Worm (Caenorhabditis elegans) whole organism, mixed stage, embryonic: Measurements from ENCODE around the gene C31C9.9.

Experiments used
- M03D4.4 ChIP-seq: sonication (generic microtip); optimal IDR thresholded peaks from 2 replicates; lab custom pipeline; 2017; ENCODE audit warnings: mild to moderate bottlenecking, missing genetic modification characterization, missing compliant biosample characterization
- bed-3 ChIP-seq: fragments of 200-800 bp; sonication (Bioruptor generic); optimal IDR thresholded peaks from 3 replicates; lab custom pipeline; 2018; ENCODE audit warnings: mild to moderate bottlenecking, missing genetic modification characterization, moderate library complexity, missing compliant biosample characterization
- blmp-1 ChIP-seq: fragments of 150-350 bp; optimal IDR thresholded peaks from 2 replicates; lab custom pipeline; 2014; ENCODE audit warnings: missing biosample characterization, missing genetic modification characterization
- ceh-39 ChIP-seq: fragments of 150-350 bp; optimal IDR thresholded peaks from 2 replicates; lab custom pipeline; 2014; ENCODE audit warnings: missing biosample characterization, missing genetic modification characterization
- ceh-43 ChIP-seq: fragments of 200-800 bp; sonication (Bioruptor generic); optimal IDR thresholded peaks from 2 replicates; lab custom pipeline; 2018; ENCODE audit warnings: mild to moderate bottlenecking, missing genetic modification characterization, moderate library complexity, missing compliant biosample characterization
- ceh-83 ChIP-seq: fragments of 200-800 bp; sonication (Bioruptor generic); optimal IDR thresholded peaks from 2 replicates; lab custom pipeline; 2018; ENCODE audit warnings: mild to moderate bottlenecking, missing genetic modification characterization, missing compliant biosample characterization
- ces-1 ChIP-seq: fragments of 150-350 bp; optimal IDR thresholded peaks from 2 replicates; lab custom pipeline; 2014; ENCODE audit warnings: missing biosample characterization, missing genetic modification reagents, missing genetic modification characterization
- elt-1 ChIP-seq: sonication (generic microtip); optimal IDR thresholded peaks from 2 replicates; lab custom pipeline; 2017; ENCODE audit warnings: missing genetic modification characterization, mild to moderate bottlenecking, missing compliant biosample characterization, antibody characterized with exemption, moderate library complexity, borderline replicate concordance; ENCODE audit not compliant: insufficient read depth
- flh-1 ChIP-seq: fragments of 200-800 bp; sonication (Bioruptor generic); optimal IDR thresholded peaks from 2 replicates; lab custom pipeline; 2018; ENCODE audit warnings: mild to moderate bottlenecking, missing genetic modification characterization, moderate library complexity, missing compliant biosample characterization
- ham-2 ChIP-seq: fragments of 200-800 bp; sonication (Bioruptor generic); optimal IDR thresholded peaks from 2 replicates; lab custom pipeline; 2018; ENCODE audit warnings: mild to moderate bottlenecking, missing genetic modification characterization, missing compliant biosample characterization
- hlh-1 ChIP-seq: fragments of 150-350 bp; optimal IDR thresholded peaks from 2 replicates; lab custom pipeline; 2014; ENCODE audit warnings: missing biosample characterization, missing genetic modification reagents, missing genetic modification characterization
- lin-13 ChIP-seq: fragments of 150-350 bp; optimal IDR thresholded peaks from 2 replicates; lab custom pipeline; 2014; ENCODE audit warnings: missing biosample characterization, missing genetic modification characterization
- lin-32 ChIP-seq: fragments of 200-800 bp; sonication (Bioruptor generic); optimal IDR thresholded peaks from 2 replicates; lab custom pipeline; 2018; ENCODE audit warnings: mild to moderate bottlenecking, missing genetic modification characterization, missing compliant biosample characterization
- lsy-2 ChIP-seq: fragments of 150-350 bp; optimal IDR thresholded peaks from 2 replicates; lab custom pipeline; 2014; ENCODE audit warnings: missing biosample characterization, missing genetic modification characterization
- mab-5 ChIP-seq: fragments of 150-350 bp; optimal IDR thresholded peaks from 2 replicates; lab custom pipeline; 2014; ENCODE audit warnings: missing biosample characterization, missing genetic modification characterization
- mep-1 ChIP-seq: fragments of 150-350 bp; optimal IDR thresholded peaks from 2 replicates; lab custom pipeline; 2017; ENCODE audit warnings: missing biosample characterization, missing genetic modification reagents, missing genetic modification characterization, inconsistent platforms
- mls-2 ChIP-seq: sonication (generic microtip); optimal IDR thresholded peaks from 2 replicates; lab custom pipeline; 2016; ENCODE audit warnings: mild to moderate bottlenecking, missing genetic modification characterization, moderate library complexity, missing compliant biosample characterization
- nhr-12 ChIP-seq: fragments of 150-350 bp; optimal IDR thresholded peaks from 2 replicates; lab custom pipeline; 2014; ENCODE audit warnings: missing biosample characterization, missing genetic modification characterization
- nhr-2 ChIP-seq: fragments of 150-350 bp; optimal IDR thresholded peaks from 2 replicates; lab custom pipeline; 2014; ENCODE audit warnings: missing biosample characterization, missing genetic modification characterization
- nhr-237 ChIP-seq: fragments of 150-350 bp; optimal IDR thresholded peaks from 2 replicates; lab custom pipeline; 2014; ENCODE audit warnings: missing biosample characterization, missing genetic modification characterization
- nhr-76 ChIP-seq: sonication (generic microtip); optimal IDR thresholded peaks from 2 replicates; lab custom pipeline; 2017; ENCODE audit warnings: missing biosample characterization, missing genetic modification characterization
- pha-4 ChIP-seq: fragments of 150-350 bp; optimal IDR thresholded peaks from 2 replicates; lab custom pipeline; 2018; ENCODE audit warnings: missing biosample characterization, missing genetic modification reagents, missing genetic modification characterization
- sem-2 ChIP-seq: fragments of 200-800 bp; sonication (Bioruptor generic); optimal IDR thresholded peaks from 2 replicates; lab custom pipeline; 2018; ENCODE audit warnings: mild to moderate bottlenecking, missing genetic modification characterization, missing compliant biosample characterization
- snpc-4 ChIP-seq: fragments of 150-350 bp; optimal IDR thresholded peaks from 2 replicates; lab custom pipeline; 2014; ENCODE audit warnings: missing biosample characterization, missing genetic modification characterization
- sptf-1 ChIP-seq: sonication (generic microtip); optimal IDR thresholded peaks from 2 replicates; lab custom pipeline; 2017; ENCODE audit warnings: mild to moderate bottlenecking, missing genetic modification characterization, moderate library complexity, missing compliant biosample characterization
- tbx-8 ChIP-seq: fragments of 200-800 bp; sonication (Bioruptor generic); optimal IDR thresholded peaks from 2 replicates; lab custom pipeline; 2018; ENCODE audit warnings: mild to moderate bottlenecking, missing genetic modification characterization, moderate library complexity, missing compliant biosample characterization
- unc-120 ChIP-seq: sonication (generic microtip); optimal IDR thresholded peaks from 2 replicates; lab custom pipeline; 2017; ENCODE audit warnings: missing genetic modification characterization, missing compliant biosample characterization; ENCODE audit not compliant: poor library complexity, severe bottlenecking
- unc-39 ChIP-seq: fragments of 150-350 bp; optimal IDR thresholded peaks from 2 replicates; lab custom pipeline; 2014; ENCODE audit warnings: missing biosample characterization, missing genetic modification characterization
- unc-62 ChIP-seq: fragments of 150-350 bp; optimal IDR thresholded peaks from 2 replicates; lab custom pipeline; 2014; ENCODE audit warnings: missing biosample characterization, missing genetic modification reagents, missing genetic modification characterization
- zip-8 ChIP-seq: fragments of 150-350 bp; optimal IDR thresholded peaks from 2 replicates; lab custom pipeline; 2014; ENCODE audit warnings: missing biosample characterization, missing genetic modification characterization
- ztf-11 ChIP-seq: fragments of 150-350 bp; optimal IDR thresholded peaks from 2 replicates; lab custom pipeline; 2014; ENCODE audit warnings: missing biosample characterization, missing genetic modification characterization

C31C9.9 gene

DNA sequence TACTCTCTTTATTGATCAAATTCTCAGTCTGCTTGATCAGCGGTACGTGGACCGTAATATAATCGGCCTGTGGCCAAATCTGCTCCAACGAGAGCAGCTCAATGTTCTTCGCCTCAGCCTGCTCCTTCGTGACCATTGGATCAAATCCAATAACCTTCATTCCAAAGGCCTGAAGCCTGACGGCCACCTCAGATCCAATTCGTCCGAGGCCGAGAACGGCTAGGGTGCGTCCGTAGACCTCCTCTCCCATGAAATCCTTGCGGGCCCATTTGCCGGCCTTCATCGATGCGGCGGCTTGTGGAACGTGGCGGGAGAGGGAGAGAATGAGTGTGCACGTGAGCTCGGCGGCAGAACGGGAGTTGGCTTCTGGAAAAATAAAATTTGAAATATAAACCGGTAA lies 17.4 kb upstream of the C31C9.9 start:
- TF ChIP-seq ces-1 (GFP tag; lab: Kevin White, UChicago) (no peak), lin-32 (no peak), lsy-2 (tag; lab: Kevin White, UChicago) (no peak), sptf-1 (no peak), zip-8 (no peak), M03D4.4 (no peak), unc-39 (tag; lab: Kevin White, UChicago) (no peak), lin-13 (tag; lab: Kevin White, UChicago) (no peak), ham-2 (GFP tag; lab: Kevin White, UChicago) (no peak), flh-1 (GFP tag; lab: Kevin White, UChicago) (no peak), tbx-8 (no peak), ztf-11 (tag; lab: Kevin White, UChicago) (no peak), nhr-76 (tag; lab: Kevin White, UChicago) (no peak), unc-62 (GFP tag; lab: Kevin White, UChicago) (no peak), ceh-83 (GFP tag; lab: Kevin White, UChicago) (no peak), ceh-43 (GFP tag; lab: Kevin White, UChicago) (no peak)

DNA sequence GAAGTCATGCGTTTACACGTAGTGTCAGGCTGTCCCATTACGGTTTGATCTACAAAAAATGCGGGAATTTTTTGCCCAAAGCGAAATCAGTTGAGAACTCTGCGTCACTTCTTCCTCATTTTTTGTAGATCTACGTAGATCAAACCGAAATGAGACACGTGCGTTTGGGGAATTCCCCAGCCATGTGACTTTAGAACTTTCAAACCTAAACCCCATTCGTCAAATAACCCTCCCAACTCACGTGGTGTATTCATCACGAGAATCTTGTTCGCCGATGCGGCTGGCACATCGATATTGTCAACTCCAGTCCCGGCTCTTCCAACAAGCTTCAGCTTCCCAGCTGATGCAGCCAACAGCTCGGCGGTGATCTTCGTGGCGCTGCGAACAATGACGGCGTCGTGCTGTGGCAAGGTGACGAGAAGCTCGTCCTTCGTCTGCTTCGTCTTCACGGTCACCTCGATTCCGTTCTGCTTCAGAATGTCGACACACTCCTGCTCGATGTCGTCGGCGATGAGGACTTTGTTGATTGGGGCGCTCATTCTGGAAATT lies 16.8 kb upstream of the C31C9.9 start, which contains the start of gene phdh-1:
Gene phdh-1 (minus strand): TSS at position 540 of the 549 bp plus-strand sequence.
- no peak for TF ChIP-seq ceh-39 (tag; lab: Kevin White, UChicago)
- TF ChIP-seq ham-2 (GFP tag; lab: Kevin White, UChicago): no peak
- TF ChIP-seq pha-4 (tag; lab: Kevin White, UChicago): no peak
- no peak for TF ChIP-seq blmp-1 (tag; lab: Kevin White, UChicago)
- TF ChIP-seq lin-32: no peak
- TF ChIP-seq bed-3 (GFP tag; lab: Kevin White, UChicago): no peak
- no peak for TF ChIP-seq ces-1 (GFP tag; lab: Kevin White, UChicago)
- TF ChIP-seq nhr-237 (tag; lab: Kevin White, UChicago): no peak
- no peak for TF ChIP-seq mls-2 (tag; lab: Kevin White, UChicago)
- no peak for TF ChIP-seq unc-120
- TF ChIP-seq snpc-4 (tag; lab: Kevin White, UChicago): no peak
- TF ChIP-seq flh-1 (GFP tag; lab: Kevin White, UChicago): no peak
- TF ChIP-seq unc-62 (GFP tag; lab: Kevin White, UChicago): no peak
- no peak for TF ChIP-seq lin-13 (tag; lab: Kevin White, UChicago)
- TF ChIP-seq tbx-8: no peak
- no peak for TF ChIP-seq sem-2 (GFP tag; lab: Kevin White, UChicago)
- no peak for TF ChIP-seq M03D4.4
- TF ChIP-seq mab-5: no peak
- TF ChIP-seq nhr-76 (tag; lab: Kevin White, UChicago): no peak
- no peak for TF ChIP-seq nhr-12 (tag; lab: Kevin White, UChicago)

ce11 chrII:13638576-13638975 lies 16.2 kb upstream of the C31C9.9 start:
- TF ChIP-seq ceh-39 (tag; lab: Kevin White, UChicago) (peak; percentile 45), unc-62 (GFP tag; lab: Kevin White, UChicago) (no peak), elt-1 (tag; lab: Kevin White, UChicago) (peak; percentile 96)

- no peak for TF ChIP-seq mab-5
- TF ChIP-seq blmp-1 (tag; lab: Kevin White, UChicago): no peak
- no peak for TF ChIP-seq ceh-43 (GFP tag; lab: Kevin White, UChicago)
- TF ChIP-seq bed-3 (GFP tag; lab: Kevin White, UChicago): no peak
- no peak for TF ChIP-seq hlh-1 (tag; lab: Kevin White, UChicago)
- no peak for TF ChIP-seq nhr-12 (tag; lab: Kevin White, UChicago)
- no peak for TF ChIP-seq unc-120
- no peak for TF ChIP-seq flh-1 (GFP tag; lab: Kevin White, UChicago)
- no peak for TF ChIP-seq snpc-4 (tag; lab: Kevin White, UChicago)
- peak; percentile 11 for TF ChIP-seq unc-62 (GFP tag; lab: Kevin White, UChicago)
- peak; percentile 25 for TF ChIP-seq ces-1 (GFP tag; lab: Kevin White, UChicago)
- no peak for TF ChIP-seq nhr-2 (tag; lab: Kevin White, UChicago)
- no peak for TF ChIP-seq sptf-1
- TF ChIP-seq ceh-39 (tag; lab: Kevin White, UChicago): no peak
- TF ChIP-seq nhr-76 (tag; lab: Kevin White, UChicago): no peak
These were observed 14.6 kb upstream of the C31C9.9 start for ce11 chrII:13640210-13640609.

DNA sequence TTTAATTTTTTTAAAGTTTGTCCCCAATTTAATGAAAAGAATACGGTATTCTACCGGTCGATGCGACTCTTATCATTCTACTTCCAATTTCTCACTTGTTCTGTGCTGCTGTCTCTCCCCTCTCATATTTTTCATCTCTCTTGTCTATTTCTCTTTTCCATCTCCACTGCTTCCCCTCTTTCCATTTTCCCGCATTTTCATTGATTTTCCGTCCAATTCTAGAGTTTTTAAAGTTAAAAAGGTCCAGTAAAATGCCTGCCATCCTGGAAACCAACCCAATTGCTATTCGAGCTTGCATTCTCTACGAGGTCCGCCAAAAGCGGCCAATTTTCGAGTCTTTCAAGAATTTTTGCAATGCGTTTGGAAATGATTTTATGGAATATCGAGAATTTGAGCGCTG lies 13.5 kb upstream of the C31C9.9 start, which contains the start of gene fbxa-167:
Gene fbxa-167 (plus strand): TSS at position 179 of the 400 bp plus-strand sequence.
- peak; percentile 21 for TF ChIP-seq mep-1 (tag; lab: Kevin White, UChicago)
- no peak for TF ChIP-seq lsy-2 (tag; lab: Kevin White, UChicago)
- TF ChIP-seq, all 35 proteins: peak for 1
